Fruit fly (Drosophila melanogaster) whole organism, embryonic: ENCODE results near the gene nbs.
A peak's percentile ranks its signal among the peaks of the same experiment; 100 is the strongest.

Source experiments
- Blimp-1 ChIP-seq: fragments of 200-800 bp; sonication (Bioruptor generic); optimal IDR thresholded peaks from 3 replicates; lab custom pipeline; 2018; ENCODE audit warnings: missing biosample characterization, missing genetic modification characterization, mild to moderate bottlenecking, moderate library complexity, missing genetic modification reagents
- Bteb2 ChIP-seq: fragments of 200-800 bp; sonication (Bioruptor generic); optimal IDR thresholded peaks from 2 replicates; lab custom pipeline; 2016; ENCODE audit warnings: missing biosample characterization, missing genetic modification characterization
- CG10462 ChIP-seq: fragments of 200-800 bp; sonication (Bioruptor generic); optimal IDR thresholded peaks from 2 replicates; lab custom pipeline; 2016; ENCODE audit warnings: missing biosample characterization, missing genetic modification characterization
- CG1233 ChIP-seq: fragments of 200-800 bp; sonication (Bioruptor generic); optimal IDR thresholded peaks from 4 replicates; lab custom pipeline; 2018; ENCODE audit warnings: missing biosample characterization, mild to moderate bottlenecking, missing genetic modification characterization
- CG15011 ChIP-seq: fragments of 200-800 bp; sonication (Bioruptor generic); optimal IDR thresholded peaks from 3 replicates; lab custom pipeline; 2018; ENCODE audit warnings: missing biosample characterization, mild to moderate bottlenecking, missing genetic modification characterization
- CG15269 ChIP-seq: fragments of 200-800 bp; sonication (Bioruptor generic); optimal IDR thresholded peaks from 2 replicates; lab custom pipeline; 2018; ENCODE audit warnings: missing biosample characterization, mild to moderate bottlenecking, missing genetic modification characterization, moderate library complexity
- CG16815 ChIP-seq: fragments of 200-800 bp; sonication (Bioruptor generic); optimal IDR thresholded peaks from 3 replicates; lab custom pipeline; 2017; ENCODE audit warnings: missing biosample characterization, mild to moderate bottlenecking, missing genetic modification characterization
- CG17359 ChIP-seq: fragments of 200-800 bp; sonication (Bioruptor generic); optimal IDR thresholded peaks from 3 replicates; lab custom pipeline; 2018; ENCODE audit warnings: missing biosample characterization, mild to moderate bottlenecking, missing genetic modification characterization, moderate library complexity
- CG17829 ChIP-seq: fragments of 200-800 bp; optimal IDR thresholded peaks from 2 replicates; lab custom pipeline; 2019; ENCODE audit warnings: missing biosample characterization, mild to moderate bottlenecking, missing genetic modification characterization, moderate library complexity
- CG18619 ChIP-seq: fragments of 200-800 bp; sonication (Bioruptor generic); optimal IDR thresholded peaks from 3 replicates; lab custom pipeline; 2017; ENCODE audit warnings: missing biosample characterization, mild to moderate bottlenecking, missing genetic modification characterization
- CG3065 ChIP-seq: fragments of 200-800 bp; sonication (Bioruptor generic); optimal IDR thresholded peaks from 2 replicates; lab custom pipeline; 2016; ENCODE audit warnings: missing biosample characterization, missing genetic modification characterization
- CG3163 ChIP-seq: fragments of 200-800 bp; sonication (Bioruptor generic); optimal IDR thresholded peaks from 3 replicates; lab custom pipeline; 2016; ENCODE audit warnings: missing biosample characterization, missing genetic modification characterization
- CG34376 ChIP-seq: fragments of 200-800 bp; sonication (Bioruptor generic); optimal IDR thresholded peaks from 2 replicates; lab custom pipeline; 2018; ENCODE audit warnings: missing biosample characterization, mild to moderate bottlenecking, missing genetic modification characterization
- CG3726 ChIP-seq: fragments of 200-800 bp; sonication (Bioruptor generic); IDR thresholded peaks from 3 replicates; pipeline ENCODE4, ENCODE4 v1.3.6; 2022; ENCODE audit warnings: missing biosample characterization, missing genetic modification characterization
- CG4404 ChIP-seq: fragments of 200-800 bp; sonication (Bioruptor generic); IDR thresholded peaks from 2 replicates; pipeline ENCODE4 v1.3.6; 2022; ENCODE audit warnings: missing biosample characterization, missing genetic modification characterization
- CG4707 ChIP-seq: fragments of 200-800 bp; sonication (Bioruptor generic); optimal IDR thresholded peaks from 2 replicates; lab custom pipeline; 2018; ENCODE audit warnings: missing biosample characterization, mild to moderate bottlenecking, missing genetic modification characterization, moderate library complexity
- CG5245 ChIP-seq: fragments of 200-800 bp; sonication (Bioruptor generic); optimal IDR thresholded peaks from 3 replicates; lab custom pipeline; 2016; ENCODE audit warnings: missing biosample characterization, missing genetic modification characterization
- CG8290 ChIP-seq, 3 experiments: fragments of 200-800 bp; sonication (Bioruptor generic); optimal IDR thresholded peaks; 2 replicates each; lab custom pipeline; 2016 to 2019; ENCODE audit warnings: missing biosample characterization in 3 of 3, missing genetic modification characterization in 3 of 3, mild to moderate bottlenecking in 2 of 3, moderate library complexity in 1 of 3
- CG9215 ChIP-seq: fragments of 200-800 bp; sonication (Bioruptor generic); IDR thresholded peaks from 2 replicates; pipeline ENCODE4 v1.3.6; 2022; ENCODE audit warnings: missing biosample characterization, missing genetic modification characterization
- CG9817 ChIP-seq: fragments of 200-800 bp; sonication (Bioruptor generic); optimal IDR thresholded peaks from 2 replicates; lab custom pipeline; 2018; ENCODE audit warnings: missing biosample characterization, mild to moderate bottlenecking, missing genetic modification characterization, moderate library complexity
- CTCF ChIP-seq: fragments of 200-800 bp; sonication (Bioruptor generic); optimal IDR thresholded peaks from 2 replicates; lab custom pipeline; 2017; ENCODE audit warnings: missing biosample characterization, mild to moderate bottlenecking, missing genetic modification characterization, moderate library complexity
- CrebB ChIP-seq: fragments of 200-800 bp; sonication (Bioruptor generic); optimal IDR thresholded peaks from 3 replicates; lab custom pipeline; 2018; ENCODE audit warnings: missing biosample characterization, mild to moderate bottlenecking, missing genetic modification characterization
- Dek ChIP-seq: fragments of 200-800 bp; sonication (Bioruptor generic); optimal IDR thresholded peaks from 3 replicates; lab custom pipeline; 2019; ENCODE audit warnings: missing biosample characterization, mild to moderate bottlenecking, missing genetic modification characterization, moderate library complexity
- ERR ChIP-seq: fragments of 200-800 bp; sonication (Bioruptor generic); optimal IDR thresholded peaks from 2 replicates; lab custom pipeline; 2016; ENCODE audit warnings: missing biosample characterization, missing genetic modification characterization
- NfI ChIP-seq: fragments of 200-800 bp; sonication (Bioruptor generic); optimal IDR thresholded peaks from 3 replicates; lab custom pipeline; 2018; ENCODE audit warnings: missing biosample characterization, mild to moderate bottlenecking, missing genetic modification characterization, moderate library complexity
- Sox100B ChIP-seq: fragments of 200-800 bp; sonication (Bioruptor generic); optimal IDR thresholded peaks from 3 replicates; lab custom pipeline; 2018; ENCODE audit warnings: missing biosample characterization, mild to moderate bottlenecking, missing genetic modification characterization
- Sox102F ChIP-seq: fragments of 200-800 bp; sonication (Bioruptor generic); optimal IDR thresholded peaks from 2 replicates; lab custom pipeline; 2018; ENCODE audit warnings: missing biosample characterization, mild to moderate bottlenecking, missing genetic modification characterization, moderate library complexity
- ato ChIP-seq: fragments of 200-800 bp; sonication (Bioruptor generic); IDR thresholded peaks from 2 replicates; pipeline ENCODE4 v1.3.6; 2022; ENCODE audit warnings: missing biosample characterization, missing genetic modification characterization; ENCODE audit not compliant: partially characterized antibody
- bsh ChIP-seq, 2 experiments: fragments of 200-800 bp; sonication (Bioruptor generic); optimal IDR thresholded peaks; 2 replicates each; lab custom pipeline; 2017 to 2018; ENCODE audit warnings: mild to moderate bottlenecking in 2 of 2, missing biosample characterization in 2 of 2, missing genetic modification characterization in 2 of 2, moderate library complexity in 1 of 2
- fd64A ChIP-seq: fragments of 200-800 bp; sonication (Bioruptor generic); optimal IDR thresholded peaks from 3 replicates; lab custom pipeline; 2018; ENCODE audit warnings: missing biosample characterization, mild to moderate bottlenecking, missing genetic modification characterization
- ftz-f1 ChIP-seq: fragments of 200-800 bp; sonication (Bioruptor generic); optimal IDR thresholded peaks from 2 replicates; lab custom pipeline; 2016; ENCODE audit warnings: missing biosample characterization, missing genetic modification characterization
- hbn ChIP-seq: fragments of 200-800 bp; sonication (Bioruptor generic); IDR thresholded peaks from 2 replicates; pipeline ENCODE4 v1.3.6; 2022; ENCODE audit warnings: missing biosample characterization, missing genetic modification characterization; ENCODE audit not compliant: partially characterized antibody
- kah ChIP-seq: fragments of 200-800 bp; sonication (Bioruptor generic); optimal IDR thresholded peaks from 2 replicates; lab custom pipeline; 2018; ENCODE audit warnings: missing biosample characterization, mild to moderate bottlenecking, missing genetic modification characterization
- kni ChIP-seq: fragments of 200-800 bp; sonication (Bioruptor generic); optimal IDR thresholded peaks from 3 replicates; lab custom pipeline; 2017; ENCODE audit warnings: mild to moderate bottlenecking, missing biosample characterization, missing genetic modification reagents, missing genetic modification characterization
- lab ChIP-seq: fragments of 200-800 bp; sonication (Bioruptor generic); optimal IDR thresholded peaks from 3 replicates; lab custom pipeline; 2017; ENCODE audit warnings: missing biosample characterization, missing genetic modification characterization, mild to moderate bottlenecking, moderate library complexity, missing genetic modification reagents
- nmo ChIP-seq: fragments of 200-800 bp; sonication (Bioruptor generic); optimal IDR thresholded peaks from 2 replicates; lab custom pipeline; 2018; ENCODE audit warnings: missing biosample characterization, mild to moderate bottlenecking, missing genetic modification characterization, moderate library complexity
- nom ChIP-seq: fragments of 200-800 bp; sonication (Bioruptor generic); optimal IDR thresholded peaks from 2 replicates; lab custom pipeline; 2017; ENCODE audit warnings: missing biosample characterization, missing genetic modification characterization, mild to moderate bottlenecking, moderate library complexity, missing genetic modification reagents
- onecut ChIP-seq: fragments of 200-800 bp; sonication (Bioruptor generic); IDR thresholded peaks from 2 replicates; pipeline ENCODE4 v1.3.6; 2022; ENCODE audit warnings: missing biosample characterization, missing genetic modification characterization
- prd ChIP-seq, 3 experiments: fragments of >200 bp in 2 of 3; fragments of 200-800 bp in 1 of 3; sonication (Bioruptor generic) in 1 of 3; optimal IDR thresholded peaks in 2 of 3; IDR thresholded peaks in 1 of 3; 2 replicates in 2 of 3; 3 replicates in 1 of 3; pipeline versions ENCODE4 v1.3.6 to Lab custom; 2017 to 2022; ENCODE audit warnings: missing biosample characterization in 1 of 3, missing genetic modification characterization in 1 of 3
- sqz ChIP-seq: fragments of 200-800 bp; sonication (Bioruptor generic); optimal IDR thresholded peaks from 3 replicates; lab custom pipeline; 2018; ENCODE audit warnings: missing biosample characterization, mild to moderate bottlenecking, missing genetic modification characterization
- ttk ChIP-seq: fragments of 200-800 bp; sonication (Bioruptor generic); IDR thresholded peaks from 2 replicates; pipeline ENCODE4 v2.1.2; 2022; ENCODE audit warnings: missing biosample characterization, missing genetic modification characterization
- unc-4 ChIP-seq: fragments of 200-800 bp; sonication (Bioruptor generic); IDR thresholded peaks from 2 replicates; pipeline ENCODE4 v1.3.6; 2022; ENCODE audit warnings: missing biosample characterization, missing genetic modification characterization; ENCODE audit not compliant: partially characterized antibody
- usp ChIP-seq: fragments of >200 bp; optimal IDR thresholded peaks from 2 replicates; lab custom pipeline; 2017; ENCODE audit warnings: missing biosample characterization, missing genetic modification characterization
- vvl ChIP-seq: fragments of 200-800 bp; sonication (Bioruptor generic); IDR thresholded peaks from 2 replicates; pipeline ENCODE4 v1.3.6; 2022; ENCODE audit warnings: missing biosample characterization, missing genetic modification characterization
- wek ChIP-seq: fragments of 200-800 bp; sonication (Bioruptor generic); optimal IDR thresholded peaks from 3 replicates; lab custom pipeline; 2018; ENCODE audit warnings: missing biosample characterization, mild to moderate bottlenecking, missing genetic modification characterization, moderate library complexity
- zf30C ChIP-seq: fragments of 200-800 bp; sonication (Bioruptor generic); optimal IDR thresholded peaks from 3 replicates; lab custom pipeline; 2018; ENCODE audit warnings: missing biosample characterization, mild to moderate bottlenecking, missing genetic modification characterization

The nbs gene

DNA sequence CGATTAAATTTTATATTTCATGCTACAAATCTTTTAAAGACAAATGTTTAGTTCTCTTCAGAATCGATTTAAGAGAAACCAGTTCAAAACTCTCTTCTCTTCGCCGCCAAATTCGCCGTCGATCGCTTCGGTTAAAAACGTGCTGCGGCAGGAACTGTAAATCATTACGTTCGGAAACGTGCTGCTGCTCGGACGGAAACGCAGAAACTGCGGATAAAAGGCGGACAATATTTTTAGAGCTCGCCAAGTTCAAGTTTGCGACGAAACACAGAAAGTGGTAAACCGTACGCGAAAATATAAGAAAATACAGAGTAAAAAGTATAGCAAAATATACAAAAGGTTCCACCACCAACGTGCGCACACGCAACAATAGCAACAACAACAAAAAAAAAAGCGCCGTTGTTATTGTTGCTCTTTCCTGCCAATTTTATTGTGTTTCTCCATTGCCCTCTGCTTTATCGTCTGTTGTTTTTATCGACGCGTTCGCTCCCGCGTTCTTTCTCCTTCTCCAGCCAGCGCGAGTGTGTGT is 40.5 kb upstream of the nbs start, which contains the start of gene Ae2 (continued):
- no peak for TF ChIP-seq prd (optimal IDR thresholded peaks at IDR 0.05; lab: Kevin White, UChicago)
- TF ChIP-seq prd (GFP tag; IDR thresholded peaks at IDR 0.05; lab: Robert Waterston, UW), result no peak
- peak; percentile 24 for TF ChIP-seq CG15269 (tag; lab: Kevin White, UChicago)

DNA sequence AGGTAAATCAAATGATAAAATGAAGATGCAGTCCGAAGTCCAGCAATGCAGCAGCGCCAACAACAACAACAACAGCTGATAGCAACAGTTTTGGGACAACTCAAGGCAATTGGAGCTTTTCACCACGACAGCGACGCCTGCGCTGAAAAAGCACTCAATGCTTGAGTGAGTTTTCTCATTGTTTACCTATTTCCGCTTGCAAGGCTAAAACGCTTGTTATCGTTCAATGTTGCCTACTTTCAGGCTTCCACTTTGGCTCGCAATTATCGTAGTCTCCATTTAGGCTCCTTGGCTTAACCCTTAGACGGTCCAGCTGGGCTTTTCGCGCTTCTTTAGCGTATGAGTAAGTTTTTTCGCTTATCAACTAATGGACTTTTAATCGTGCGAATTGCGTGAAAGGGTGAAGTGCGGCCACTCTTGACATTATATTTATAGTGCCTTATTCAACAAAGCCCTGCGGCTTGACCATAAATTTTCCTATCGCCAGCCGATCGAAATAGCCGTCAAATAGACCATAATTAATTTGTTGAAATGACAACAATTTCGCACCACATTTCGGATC is 39.1 kb upstream of the nbs start:
- TF ChIP-seq bsh (GFP tag; optimal IDR thresholded peaks at IDR 0.05; lab: Kevin White, UChicago) (peak in 1 of 2 experiments; percentile 5), CG10462 (GFP tag; lab: Kevin White, UChicago) (no peak), onecut (GFP tag; lab: Robert Waterston, UW) (peak; percentile 21; the same call in 1 of the 2 replicates), CG8290 (GFP tag; optimal IDR thresholded peaks at IDR 0.05; lab: Kevin White, UChicago) (no peak), CG8290 (tag; optimal IDR thresholded peaks at IDR 0.05; lab: Kevin White, UChicago) (peak; percentile 46 to 68), CG9817 (no peak), zf30C (GFP tag; lab: Kevin White, UChicago) (no peak), fd64A (peak; percentile 23), CG5245 (GFP tag; lab: Kevin White, UChicago) (no peak), ftz-f1 (GFP tag; lab: Kevin White, UChicago) (peak; percentile 96), CG4404 (GFP tag; lab: Robert Waterston, UW) (no peak), nmo (no peak), kni (GFP tag; lab: Kevin White, UChicago) (no peak), wek (GFP tag; lab: Kevin White, UChicago) (peak; percentile 12), CG34376 (GFP tag; lab: Kevin White, UChicago) (peak; percentile 36), Sox102F (no peak), unc-4 (GFP tag; lab: Robert Waterston, UW) (no peak), hbn (GFP tag; lab: Robert Waterston, UW) (no peak), NfI (peak; percentile 32), CG3065 (GFP tag; lab: Kevin White, UChicago) (no peak), CG9215 (GFP tag; lab: Robert Waterston, UW) (no peak), ERR (peak; percentile 20), CG17359 (tag; lab: Kevin White, UChicago) (peak; percentile 4), CG18619 (peak; percentile 15), ato (GFP tag; lab: Robert Waterston, UW) (no peak), CG4707 (GFP tag; lab: Kevin White, UChicago) (peak; percentile 27), Blimp-1 (GFP tag; lab: Kevin White, UChicago) (no peak), sqz (GFP tag; lab: Kevin White, UChicago) (no peak), Bteb2 (GFP tag; lab: Kevin White, UChicago) (no peak), CG17829 (tag; lab: Kevin White, UChicago) (no peak), Sox100B (GFP tag; lab: Kevin White, UChicago) (no peak), Dek (tag; lab: Kevin White, UChicago) (no peak), CrebB (tag; lab: Kevin White, UChicago) (peak; percentile 31), CG3163 (GFP tag; lab: Kevin White, UChicago) (peak; percentile 64), CG15011 (GFP tag; lab: Kevin White, UChicago) (no peak), ttk (GFP tag; lab: Robert Waterston, UW) (no peak), kah (GFP tag; lab: Kevin White, UChicago) (peak; percentile 7), CG3726 (GFP tag; lab: Robert Waterston, UW) (no peak), lab (GFP tag; lab: Kevin White, UChicago) (peak; percentile 80), usp (GFP tag; lab: Kevin White, UChicago) (no peak), vvl (GFP tag; lab: Robert Waterston, UW) (0 out of 2 replicates have a peak, but pooled peaks have one; percentile 41), CG1233 (no peak), CG16815 (no peak), CTCF (GFP tag; lab: Kevin White, UChicago) (peak; percentile 43), nom (peak; percentile 45)
